Worm (Caenorhabditis elegans) whole organism, midembryonic: ENCODE measurements around the gene T13F2.6.

Experiments used
- T22C8.4 ChIP-seq: fragments of 200-800 bp; sonication (Bioruptor generic); IDR thresholded peaks from 2 replicates; pipeline ENCODE4 v1.3.6; 2022; ENCODE audit warnings: missing genetic modification characterization, missing compliant biosample characterization
- flt-1 ChIP-seq: fragments of 200-800 bp; sonication (Bioruptor generic); IDR thresholded peaks from 2 replicates; pipeline ENCODE4 v1.3.6; 2022; ENCODE audit warnings: missing genetic modification characterization, missing compliant biosample characterization
- klf-2 ChIP-seq: fragments of 200-800 bp; sonication (Bioruptor generic); conservative IDR thresholded peaks from 2 replicates; pipeline ENCODE4 v1.3.6; 2022; ENCODE audit warnings: missing genetic modification reagents, missing genetic modification characterization, missing compliant biosample characterization
- med-1 ChIP-seq: sonication (generic microtip); optimal IDR thresholded peaks from 2 replicates; lab custom pipeline; 2017; ENCODE audit warnings: missing genetic modification characterization, mild to moderate bottlenecking, missing compliant biosample characterization, antibody characterized with exemption, missing genetic modification reagents; ENCODE audit not compliant: insufficient read depth
- ref-1 ChIP-seq: fragments of 200-800 bp; sonication (Bioruptor generic); conservative IDR thresholded peaks from 2 replicates; pipeline ENCODE4 v1.3.6; 2022; ENCODE audit warnings: missing genetic modification reagents, missing genetic modification characterization, missing compliant biosample characterization
- ztf-29 ChIP-seq: fragments of 200-800 bp; sonication (Bioruptor generic); IDR thresholded peaks from 2 replicates; pipeline ENCODE4 v1.3.6; 2022; ENCODE audit warnings: missing genetic modification reagents, missing genetic modification characterization, missing compliant biosample characterization

ce11 chrIV:9766250-9766649 is 11.9 kb upstream of the T13F2.6 start, which contains the start of gene ssp-36:
- TF ChIP-seq T22C8.4 (GFP tag; lab: Robert Waterston, UW) (no peak), klf-2 (no peak), flt-1 (no peak), med-1 (GFP tag; lab: Kevin White, UChicago) (no peak), ref-1 (GFP tag; lab: Robert Waterston, UW) (no peak), ztf-29 (GFP tag; lab: Robert Waterston, UW) (no peak)
